Fruit fly (Drosophila melanogaster) whole organism, embryonic: ENCODE results near the gene CG10841.
A peak's percentile ranks its signal among the peaks of the same experiment; 100 is the strongest.

Source experiments
- Adf1 ChIP-seq: fragments of 200-800 bp; sonication (Bioruptor generic); IDR thresholded peaks from 2 replicates; pipeline ENCODE4 v1.3.6; 2022; ENCODE audit warnings: missing biosample characterization, missing genetic modification characterization
- Blimp-1 ChIP-seq: fragments of 200-800 bp; sonication (Bioruptor generic); optimal IDR thresholded peaks from 3 replicates; lab custom pipeline; 2018; ENCODE audit warnings: missing biosample characterization, missing genetic modification characterization, mild to moderate bottlenecking, moderate library complexity, missing genetic modification reagents
- CG10274 ChIP-seq: fragments of 200-800 bp; sonication (Bioruptor generic); optimal IDR thresholded peaks from 3 replicates; lab custom pipeline; 2017; ENCODE audit warnings: missing biosample characterization, mild to moderate bottlenecking, missing genetic modification characterization
- CG10543 ChIP-seq: fragments of 200-800 bp; sonication (Bioruptor generic); optimal IDR thresholded peaks from 3 replicates; lab custom pipeline; 2017; ENCODE audit warnings: missing biosample characterization, mild to moderate bottlenecking, missing genetic modification characterization, moderate library complexity
- CG10565 ChIP-seq: fragments of 200-800 bp; sonication (Bioruptor generic); optimal IDR thresholded peaks from 3 replicates; lab custom pipeline; 2016; ENCODE audit warnings: missing biosample characterization, mild to moderate bottlenecking, missing genetic modification characterization
- CG10654 ChIP-seq: fragments of 200-800 bp; sonication (Bioruptor generic); optimal IDR thresholded peaks from 2 replicates; lab custom pipeline; 2016; ENCODE audit warnings: missing biosample characterization, missing genetic modification characterization
- CG13894 ChIP-seq: fragments of 200-800 bp; sonication (Bioruptor generic); optimal IDR thresholded peaks from 3 replicates; lab custom pipeline; 2018; ENCODE audit warnings: missing biosample characterization, mild to moderate bottlenecking, missing genetic modification characterization, moderate library complexity
- CG14014 ChIP-seq: fragments of 200-800 bp; sonication (Bioruptor generic); IDR thresholded peaks from 2 replicates; pipeline ENCODE4 v1.3.6; 2022; ENCODE audit warnings: missing biosample characterization, missing genetic modification characterization
- CG14860 ChIP-seq: fragments of 200-800 bp; sonication (Bioruptor generic); IDR thresholded peaks from 3 replicates; pipeline ENCODE4 v1.3.6; 2022; ENCODE audit warnings: missing biosample characterization, missing genetic modification characterization; ENCODE audit not compliant: partially characterized antibody
- CG1647 ChIP-seq: fragments of 200-800 bp; sonication (Bioruptor generic); optimal IDR thresholded peaks from 3 replicates; lab custom pipeline; 2016; ENCODE audit warnings: missing biosample characterization, missing genetic modification characterization
- CG16813 ChIP-seq: fragments of 200-800 bp; sonication (Bioruptor generic); IDR thresholded peaks from 3 replicates; pipeline ENCODE4 v1.3.6; 2022; ENCODE audit warnings: missing biosample characterization, missing genetic modification characterization; ENCODE audit not compliant: partially characterized antibody
- CG18599 ChIP-seq: fragments of 200-800 bp; sonication (Bioruptor generic); optimal IDR thresholded peaks from 3 replicates; lab custom pipeline; 2017; ENCODE audit warnings: missing biosample characterization, missing genetic modification characterization, mild to moderate bottlenecking, moderate library complexity, missing genetic modification reagents
- CG2199 ChIP-seq: fragments of 200-800 bp; sonication (Bioruptor generic); IDR thresholded peaks from 3 replicates; pipeline ENCODE4 v1.3.6; 2022; ENCODE audit warnings: missing biosample characterization, missing genetic modification characterization
- CG32532 ChIP-seq: fragments of 200-800 bp; sonication (Bioruptor generic); IDR thresholded peaks from 2 replicates; pipeline ENCODE4 v1.3.6; 2022; ENCODE audit warnings: missing biosample characterization, missing genetic modification characterization
- CG34376 ChIP-seq: fragments of 200-800 bp; sonication (Bioruptor generic); optimal IDR thresholded peaks from 2 replicates; lab custom pipeline; 2018; ENCODE audit warnings: missing biosample characterization, mild to moderate bottlenecking, missing genetic modification characterization
- CG43689 ChIP-seq: fragments of 200-800 bp; sonication (Bioruptor generic); IDR thresholded peaks from 2 replicates; pipeline ENCODE4 v1.3.6; 2022; ENCODE audit warnings: missing biosample characterization, missing genetic modification characterization
- CG5245 ChIP-seq: fragments of 200-800 bp; sonication (Bioruptor generic); optimal IDR thresholded peaks from 3 replicates; lab custom pipeline; 2016; ENCODE audit warnings: missing biosample characterization, missing genetic modification characterization
- CG8388 ChIP-seq: fragments of 200-800 bp; sonication (Bioruptor generic); optimal IDR thresholded peaks from 2 replicates; lab custom pipeline; 2019; ENCODE audit warnings: missing biosample characterization, mild to moderate bottlenecking, missing genetic modification characterization, moderate library complexity
- CG8478 ChIP-seq: fragments of >200 bp; optimal IDR thresholded peaks from 2 replicates; lab custom pipeline; 2018
- CG8765 ChIP-seq: fragments of 200-800 bp; sonication (Bioruptor generic); IDR thresholded peaks from 2 replicates; pipeline ENCODE4 v1.3.6; 2022; ENCODE audit warnings: missing biosample characterization, missing genetic modification characterization
- Chrac-16 ChIP-seq: fragments of 200-800 bp; sonication (Bioruptor generic); optimal IDR thresholded peaks from 3 replicates; lab custom pipeline; 2016; ENCODE audit warnings: missing biosample characterization, missing genetic modification characterization
- Deaf1 ChIP-seq: fragments of 200-800 bp; optimal IDR thresholded peaks from 3 replicates; lab custom pipeline; 2019; ENCODE audit warnings: missing biosample characterization, mild to moderate bottlenecking, missing genetic modification characterization, moderate library complexity
- H15 ChIP-seq: fragments of 200-800 bp; sonication (Bioruptor generic); IDR thresholded peaks from 3 replicates; pipeline ENCODE4 v1.3.6; 2022; ENCODE audit warnings: missing biosample characterization, missing genetic modification characterization
- HLHmδ ChIP-seq: fragments of 200-800 bp; sonication (Bioruptor generic); optimal IDR thresholded peaks from 2 replicates; lab custom pipeline; 2018; ENCODE audit warnings: missing biosample characterization, mild to moderate bottlenecking, missing genetic modification characterization, moderate library complexity
- Lpt ChIP-seq: fragments of >200 bp; optimal IDR thresholded peaks from 2 replicates; lab custom pipeline; 2018; ENCODE audit warnings: missing biosample characterization, missing genetic modification characterization
- Max ChIP-seq: fragments of 200-800 bp; sonication (Bioruptor generic); optimal IDR thresholded peaks from 2 replicates; lab custom pipeline; 2016; ENCODE audit warnings: missing biosample characterization, mild to moderate bottlenecking, missing genetic modification characterization
- Med ChIP-seq: fragments of 200-800 bp; sonication (Bioruptor generic); peaks from one replicate; lab custom pipeline; 2016; ENCODE audit warnings: missing biosample characterization, missing genetic modification characterization, mild to moderate bottlenecking, inconsistent platforms, moderate library complexity
- Myb ChIP-seq: fragments of 200-800 bp; sonication (Bioruptor generic); optimal IDR thresholded peaks from 2 replicates; lab custom pipeline; 2016; ENCODE audit warnings: missing biosample characterization, missing genetic modification characterization
- NC2α ChIP-seq: fragments of 200-800 bp; sonication (Bioruptor generic); optimal IDR thresholded peaks from 2 replicates; lab custom pipeline; 2016; ENCODE audit warnings: missing biosample characterization, missing genetic modification characterization
- Nf-YA ChIP-seq: fragments of 200-800 bp; sonication (Bioruptor generic); IDR thresholded peaks from 2 replicates; pipeline ENCODE4 v1.3.6; 2022; ENCODE audit warnings: missing biosample characterization, missing genetic modification characterization
- NfI ChIP-seq: fragments of 200-800 bp; sonication (Bioruptor generic); optimal IDR thresholded peaks from 3 replicates; lab custom pipeline; 2018; ENCODE audit warnings: missing biosample characterization, mild to moderate bottlenecking, missing genetic modification characterization, moderate library complexity
- Poxn ChIP-seq: fragments of 200-800 bp; sonication (Bioruptor generic); IDR thresholded peaks from 2 replicates; pipeline ENCODE4 v1.3.6; 2022; ENCODE audit warnings: missing biosample characterization, missing genetic modification characterization
- Rfx ChIP-seq: fragments of 200-800 bp; sonication (Bioruptor generic); IDR thresholded peaks from 2 replicates; pipeline ENCODE4 v1.3.6; 2022; ENCODE audit warnings: missing biosample characterization, missing genetic modification characterization
- Tbp ChIP-seq: fragments of >200 bp; optimal IDR thresholded peaks from 2 replicates; lab custom pipeline; 2018; ENCODE audit warnings: missing biosample characterization, missing genetic modification characterization
- amos ChIP-seq: fragments of 200-800 bp; sonication (Bioruptor generic); IDR thresholded peaks from 2 replicates; pipeline ENCODE4 v1.3.6; 2022; ENCODE audit warnings: missing biosample characterization, missing genetic modification characterization; ENCODE audit not compliant: partially characterized antibody
- btn ChIP-seq: fragments of 200-800 bp; sonication (Bioruptor generic); optimal IDR thresholded peaks from 2 replicates; lab custom pipeline; 2016; ENCODE audit warnings: missing biosample characterization, missing genetic modification characterization
- chn ChIP-seq: fragments of 200-800 bp; sonication (Bioruptor generic); optimal IDR thresholded peaks from 2 replicates; lab custom pipeline; 2016; ENCODE audit warnings: missing biosample characterization, missing genetic modification characterization
- croc ChIP-seq: fragments of 200-800 bp; sonication (Bioruptor generic); conservative IDR thresholded peaks from 3 replicates; pipeline ENCODE4 v1.3.6; 2022; ENCODE audit warnings: missing biosample characterization, missing genetic modification characterization
- crol ChIP-seq: fragments of 200-800 bp; sonication (Bioruptor generic); IDR thresholded peaks from 2 replicates; pipeline ENCODE4 v1.3.6; 2022; ENCODE audit warnings: missing biosample characterization, missing genetic modification characterization
- dpn ChIP-seq, 2 experiments: fragments of 200-800 bp; sonication (Bioruptor generic); optimal IDR thresholded peaks; 3 replicates each; lab custom pipeline; 2016; ENCODE audit warnings: missing biosample characterization in 2 of 2, missing genetic modification characterization in 2 of 2
- fd96Cb ChIP-seq: fragments of 200-800 bp; sonication (Bioruptor generic); optimal IDR thresholded peaks from 2 replicates; lab custom pipeline; 2018; ENCODE audit warnings: missing biosample characterization, mild to moderate bottlenecking, missing genetic modification characterization, moderate library complexity
- fu2 ChIP-seq: fragments of 200-800 bp; sonication (Bioruptor generic); optimal IDR thresholded peaks from 2 replicates; lab custom pipeline; 2016; ENCODE audit warnings: missing biosample characterization, missing genetic modification characterization
- gt ChIP-seq: fragments of 200-800 bp; sonication (Bioruptor generic); IDR thresholded peaks from 2 replicates; pipeline ENCODE4 v1.3.6; 2022; ENCODE audit warnings: missing biosample characterization, missing genetic modification characterization
- jumu ChIP-seq: fragments of 200-800 bp; sonication (Bioruptor generic); optimal IDR thresholded peaks from 3 replicates; lab custom pipeline; 2016; ENCODE audit warnings: missing biosample characterization, missing genetic modification characterization
- lmd ChIP-seq: fragments of 200-800 bp; sonication (Bioruptor generic); IDR thresholded peaks from 2 replicates; pipeline ENCODE4 v1.3.6; 2022; ENCODE audit warnings: missing biosample characterization, missing genetic modification characterization
- otp ChIP-seq: fragments of 200-800 bp; sonication (Bioruptor generic); IDR thresholded peaks from 3 replicates; pipeline ENCODE4, ENCODE4 v1.3.6; 2022; ENCODE audit warnings: missing biosample characterization, missing genetic modification characterization
- p53 ChIP-seq: fragments of 200-800 bp; sonication (Bioruptor generic); optimal IDR thresholded peaks from 2 replicates; lab custom pipeline; 2016; ENCODE audit warnings: missing biosample characterization, missing genetic modification characterization
- repo ChIP-seq: fragments of 200-800 bp; sonication (Bioruptor generic); optimal IDR thresholded peaks from 2 replicates; lab custom pipeline; 2016; ENCODE audit warnings: missing biosample characterization, missing genetic modification characterization
- scrt ChIP-seq: fragments of 200-800 bp; sonication (Bioruptor generic); optimal IDR thresholded peaks from 2 replicates; lab custom pipeline; 2018; ENCODE audit warnings: missing biosample characterization, mild to moderate bottlenecking, missing genetic modification characterization, moderate library complexity
- shn ChIP-seq: fragments of 200-800 bp; sonication (Bioruptor generic); optimal IDR thresholded peaks from 3 replicates; lab custom pipeline; 2016; ENCODE audit warnings: missing biosample characterization, missing genetic modification characterization
- usp ChIP-seq: fragments of >200 bp; optimal IDR thresholded peaks from 2 replicates; lab custom pipeline; 2017; ENCODE audit warnings: missing biosample characterization, missing genetic modification characterization

The CG10841 gene

dm6 chr3R:13683624-13684568 lies 52.2 kb downstream of the CG10841 start, which contains the start of gene flfl (continued):
- TF ChIP-seq Chrac-16 (no peak), CG10565 (no peak), gt (GFP tag; lab: Robert Waterston, UW) (no peak), H15 (GFP tag; lab: Robert Waterston, UW) (no peak), Myb (GFP tag; lab: Kevin White, UChicago) (peak; percentile 81), jumu (peak; percentile 35), scrt (GFP tag; lab: Kevin White, UChicago) (peak; percentile 14), CG10543 (peak; percentile 10), NC2α (GFP tag; lab: Kevin White, UChicago) (no peak), CG14860 (GFP tag; lab: Robert Waterston, UW) (no peak), CG34376 (GFP tag; lab: Kevin White, UChicago) (peak; percentile 54), dpn (GFP tag; optimal IDR thresholded peaks at IDR 0.05; lab: Kevin White, UChicago) (peak; percentile 6 to 26), lmd (GFP tag; lab: Robert Waterston, UW) (no peak), CG32532 (no peak), CG14014 (no peak), btn (peak; percentile 6), Poxn (GFP tag; lab: Robert Waterston, UW) (no peak), CG8388 (GFP tag; lab: Kevin White, UChicago) (no peak), CG1647 (no peak), fd96Cb (tag; lab: Kevin White, UChicago) (no peak), HLHmδ (GFP tag; lab: Kevin White, UChicago) (no peak), croc (GFP tag; lab: Robert Waterston, UW) (no peak), repo (GFP tag; lab: Kevin White, UChicago) (no peak), Deaf1 (no peak), Max (GFP tag; lab: Kevin White, UChicago) (peak; percentile 1), CG18599 (GFP tag; lab: Kevin White, UChicago) (no peak), CG5245 (GFP tag; lab: Kevin White, UChicago) (no peak), CG16813 (no peak), p53 (GFP tag; lab: Kevin White, UChicago) (no peak), Lpt (GFP tag; lab: Kevin White, UChicago) (no peak), usp (GFP tag; lab: Kevin White, UChicago) (no peak), NfI (GFP tag; lab: Kevin White, UChicago) (peak; percentile 23), Rfx (no peak), otp (no peak), Med (peak; percentile 90), CG8478 (lab: Kevin White, UChicago) (peak; percentile 85), fu2 (GFP tag; lab: Kevin White, UChicago) (no peak), shn (GFP tag; lab: Kevin White, UChicago) (no peak), Tbp (GFP tag; lab: Kevin White, UChicago) (peak; percentile 5), CG8765 (GFP tag; lab: Robert Waterston, UW) (no peak), CG2199 (GFP tag; lab: Robert Waterston, UW) (no peak), CG43689 (GFP tag; lab: Robert Waterston, UW) (no peak), amos (GFP tag; lab: Robert Waterston, UW) (no peak), Adf1 (GFP tag; lab: Robert Waterston, UW) (no peak), CG13894 (tag; lab: Kevin White, UChicago) (peak; percentile 40), CG10274 (GFP tag; lab: Kevin White, UChicago) (no peak), crol (GFP tag; lab: Robert Waterston, UW) (no peak), CG10654 (GFP tag; lab: Kevin White, UChicago) (no peak), Nf-YA (no peak), Blimp-1 (GFP tag; lab: Kevin White, UChicago) (no peak), chn (GFP tag; lab: Kevin White, UChicago) (no peak)
